Worm (Caenorhabditis elegans): ENCODE measurements around the gene rpl-15.
A peak's percentile ranks its signal among the peaks of the same experiment; 100 is the strongest.

Gene rpl-15

DNA sequence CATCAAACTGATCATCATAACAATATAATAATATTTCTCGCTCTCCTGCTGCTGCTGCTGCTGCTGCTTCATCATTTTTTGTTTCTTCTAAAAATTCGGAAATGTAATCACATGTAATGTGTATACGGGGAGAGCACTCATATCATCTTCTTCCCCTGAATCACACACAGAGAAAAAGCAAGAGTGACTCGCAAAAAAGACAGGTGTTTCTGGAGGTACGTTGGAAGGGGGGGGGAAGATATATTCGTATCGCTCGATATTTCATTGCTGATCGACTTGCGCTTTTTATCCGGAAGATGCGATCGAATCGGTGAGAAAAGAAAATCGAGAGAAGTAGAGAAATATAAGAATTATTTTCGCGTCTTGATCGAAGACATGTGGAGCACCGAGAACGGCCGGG lies 46.7 kb downstream of the rpl-15 start (continued):
- peak; percentile 18 for TF ChIP-seq nhr-19 (GFP tag; conservative IDR thresholded peaks at IDR 0.05)
- TF ChIP-seq pag-3 (tag; optimal IDR thresholded peaks at IDR 0.05; ENCODE audit: borderline replicate concordance, insufficient read depth) = no peak
- TF ChIP-seq dpl-1 (GFP tag; optimal IDR thresholded peaks at IDR 0.05) = peak in 1 of 3 experiments; percentile 7
- no peak for TF ChIP-seq nhr-237 (tag; optimal IDR thresholded peaks at IDR 0.05)
- TF ChIP-seq nhr-71 (tag; optimal IDR thresholded peaks at IDR 0.05) = peak; percentile 67

DNA sequence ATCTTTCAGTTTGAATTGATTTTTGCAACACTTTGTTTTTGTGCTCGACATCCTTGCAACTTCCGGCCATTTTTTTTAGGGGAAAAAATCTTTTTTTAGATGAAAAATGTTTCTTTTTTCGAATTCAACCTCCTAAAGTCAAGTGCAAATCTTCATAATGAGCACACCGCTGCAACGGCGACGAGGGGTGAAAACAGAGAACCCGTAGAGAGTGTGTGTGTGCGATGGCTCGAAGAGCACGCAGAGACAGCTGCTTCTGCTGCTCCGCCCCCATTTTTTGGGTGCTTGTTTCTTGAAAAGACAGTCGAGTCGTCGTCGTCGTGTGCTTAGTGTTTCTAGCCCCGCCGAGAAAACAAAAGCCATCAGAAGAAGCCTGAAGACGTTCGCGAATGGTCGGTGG lies 48.3 kb downstream of the rpl-15 start, which contains the start of gene inx-18:
inx-18 (plus strand) TSS at position 301 of the 400 bp plus-strand sequence.
- TF ChIP-seq irx-1 (tag; optimal IDR thresholded peaks at IDR 0.05) (no peak), rnt-1 (tag; optimal IDR thresholded peaks at IDR 0.05) (peak; percentile 25), unc-62 (GFP tag; optimal IDR thresholded peaks at IDR 0.05) (no peak)

DNA sequence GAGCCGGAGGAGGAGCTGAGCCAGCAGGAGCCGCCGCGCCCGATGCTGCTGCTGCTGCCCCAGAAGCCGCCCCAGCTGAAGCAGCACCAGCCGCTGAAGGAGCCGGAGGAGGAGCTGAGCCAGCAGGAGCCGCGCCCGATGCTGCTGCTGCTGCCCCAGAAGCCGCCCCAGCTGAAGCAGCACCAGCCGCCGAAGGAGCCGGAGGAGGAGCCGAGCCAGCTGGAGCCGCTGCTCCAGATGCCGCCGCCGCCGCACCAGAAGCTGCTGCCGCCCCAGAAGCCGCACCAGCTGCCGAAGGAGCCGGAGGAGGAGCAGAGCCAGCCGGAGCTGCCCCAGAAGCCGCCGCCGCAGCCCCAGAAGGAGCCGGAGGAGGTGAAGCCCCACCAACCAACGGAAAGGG lies 48.9 kb downstream of the rpl-15 start:
- TF ChIP-seq ceh-8 (GFP tag; optimal IDR thresholded peaks at IDR 0.05) = peak; percentile 91
- TF ChIP-seq lsy-2 (tag; optimal IDR thresholded peaks at IDR 0.05) = no peak
- TF ChIP-seq lir-3 (tag; optimal IDR thresholded peaks at IDR 0.05; ENCODE audit: poor library complexity) = no peak
- TF ChIP-seq tbx-2 (tag; optimal IDR thresholded peaks at IDR 0.05) = no peak
- TF ChIP-seq sup-37 (GFP tag; optimal IDR thresholded peaks at IDR 0.05) = no peak
- no peak for TF ChIP-seq zip-4 (GFP tag; optimal IDR thresholded peaks at IDR 0.05)
- TF ChIP-seq egl-13 (tag; optimal IDR thresholded peaks at IDR 0.05) = no peak

DNA sequence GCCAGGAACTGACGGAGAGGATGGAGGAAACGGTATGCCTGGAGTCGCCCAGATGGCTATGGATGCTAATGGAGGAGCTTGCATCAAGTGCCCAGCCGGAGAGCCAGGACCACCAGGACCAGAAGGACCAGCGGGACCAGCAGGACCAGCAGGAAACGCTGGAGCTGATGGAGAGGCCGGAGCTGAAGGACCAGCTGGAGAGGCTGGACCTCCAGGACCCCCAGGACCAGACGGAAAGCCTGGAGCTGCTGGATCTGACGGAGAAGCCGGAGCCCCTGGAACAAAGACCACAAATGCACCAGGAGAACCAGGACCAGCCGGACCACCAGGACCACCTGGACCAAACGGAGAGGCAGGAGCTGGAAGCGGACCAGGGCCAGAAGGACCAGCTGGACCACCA lies 49.6 kb downstream of the rpl-15 start:
- TF ChIP-seq aly-2 (tag; optimal IDR thresholded peaks at IDR 0.05) (no peak), lin-39 (tag; optimal IDR thresholded peaks at IDR 0.05) (no peak), pqm-1 (tag; optimal IDR thresholded peaks at IDR 0.05) (no peak), nhr-19 (GFP tag; conservative IDR thresholded peaks at IDR 0.05) (no peak), alr-1 (tag; optimal IDR thresholded peaks at IDR 0.05; ENCODE audit: borderline replicate concordance) (no peak), egl-27 (tag; optimal IDR thresholded peaks at IDR 0.05) (no peak), lin-13 (GFP tag; optimal IDR thresholded peaks at IDR 0.05) (no peak), sup-37 (GFP tag; optimal IDR thresholded peaks at IDR 0.05) (no peak), lin-14 (GFP tag; optimal IDR thresholded peaks at IDR 0.05) (no peak), nhr-71 (tag; optimal IDR thresholded peaks at IDR 0.05) (no peak)

DNA sequence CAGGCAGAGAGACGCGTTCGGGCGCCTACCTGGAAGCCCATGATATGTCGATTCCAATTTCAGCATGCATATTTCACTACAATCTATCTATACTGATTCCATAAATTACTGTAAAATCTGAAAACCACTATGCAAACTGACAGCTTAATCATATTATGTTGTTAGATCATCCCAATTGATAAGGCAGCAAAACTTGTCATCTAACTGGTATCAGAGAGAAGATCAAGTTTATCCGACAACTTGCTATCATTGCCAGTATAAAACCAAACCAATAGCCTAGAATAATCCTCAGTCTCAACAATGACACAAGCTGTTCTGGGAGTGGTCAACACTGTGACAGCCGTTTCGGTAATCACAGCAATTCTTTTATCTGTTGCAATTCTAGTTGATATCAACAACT lies 50.2 kb downstream of the rpl-15 start, which contains the start of gene col-102:
col-102 (plus strand) TSS at position 301 of the 400 bp plus-strand sequence.
- TF ChIP-seq ceh-8 (GFP tag; optimal IDR thresholded peaks at IDR 0.05) (no peak), tbx-2 (tag; optimal IDR thresholded peaks at IDR 0.05) (no peak), pag-3 (tag; optimal IDR thresholded peaks at IDR 0.05; ENCODE audit: borderline replicate concordance, insufficient read depth) (no peak)

DNA sequence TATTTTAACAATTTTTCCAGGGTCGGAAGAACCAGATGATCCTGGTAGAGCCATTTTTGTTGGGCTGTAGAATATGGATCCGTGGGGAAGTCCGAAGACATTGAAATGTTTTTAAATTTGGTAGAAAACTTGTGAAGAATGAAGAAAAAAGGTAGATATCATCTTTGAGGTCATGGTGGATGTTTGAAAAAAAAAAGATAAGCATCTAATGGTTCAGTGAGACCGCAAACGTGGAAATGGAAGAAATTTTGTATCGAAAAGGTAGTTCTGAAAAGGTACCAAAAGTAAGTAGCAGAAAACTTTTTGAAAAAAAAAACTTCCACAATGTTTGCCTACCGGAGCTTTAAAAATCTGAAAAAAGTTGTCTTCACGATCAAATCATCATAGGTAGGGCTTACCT lies 50.8 kb downstream of the rpl-15 start, which contains the start of gene prmt-4:
prmt-4 (minus strand) TSS at position 101 of the 400 bp plus-strand sequence.
- TF ChIP-seq efl-1 (optimal IDR thresholded peaks at IDR 0.05) (no peak), efl-1 (GFP tag; optimal IDR thresholded peaks at IDR 0.05 in 1 of 2) (peak in 1 of 2 experiments; percentile 9), unc-86 (tag; optimal IDR thresholded peaks at IDR 0.05) (no peak), nhr-11 (tag; optimal IDR thresholded peaks at IDR 0.05) (no peak), Y116A8C.19 (tag; optimal IDR thresholded peaks at IDR 0.05; ENCODE audit: borderline replicate concordance) (no peak), C34B4.2 (tag; optimal IDR thresholded peaks at IDR 0.05) (no peak), F16B12.6 (tag; optimal IDR thresholded peaks at IDR 0.05) (no peak)

Measured in whole organism, L1 larva.